Worm (Caenorhabditis elegans) whole organism, L1 larva: Measurements from ENCODE around the gene str-150.

Experiments
- ama-1 ChIP-seq: fragments of 150-350 bp; optimal IDR thresholded peaks from 2 replicates; lab custom pipeline; 2014
- efl-1 ChIP-seq, 4 experiments: fragments of 150-350 bp; optimal IDR thresholded peaks in 3 of 4; peaks in 1 of 4; 1 replicate in 1 of 4; 2 replicates in 3 of 4; lab custom pipeline; 2014; ENCODE audit warnings: missing biosample characterization in 2 of 4, missing genetic modification characterization in 2 of 4, missing genetic modification reagents in 2 of 4
- mef-2 ChIP-seq: fragments of 150-350 bp; optimal IDR thresholded peaks from 2 replicates; lab custom pipeline; 2014; ENCODE audit warnings: missing biosample characterization, missing genetic modification characterization
- nhr-77 ChIP-seq: fragments of 150-350 bp; optimal IDR thresholded peaks from 2 replicates; lab custom pipeline; 2014; ENCODE audit warnings: missing biosample characterization, missing genetic modification characterization
- pax-3 ChIP-seq: fragments of 200-800 bp; sonication (Bioruptor generic); optimal IDR thresholded peaks from 2 replicates; lab custom pipeline; 2018; ENCODE audit warnings: mild to moderate bottlenecking, missing genetic modification characterization, moderate library complexity, missing compliant biosample characterization
- pqm-1 ChIP-seq: sonication (generic microtip); optimal IDR thresholded peaks from 3 replicates; lab custom pipeline; 2017; ENCODE audit warnings: missing biosample characterization, missing genetic modification characterization
- snpc-4 ChIP-seq: fragments of 150-350 bp; optimal IDR thresholded peaks from 2 replicates; lab custom pipeline; 2014; ENCODE audit warnings: missing biosample characterization, missing genetic modification characterization

- TF ChIP-seq pqm-1 (no peak), mef-2 (tag; lab: Kevin White, UChicago) (no peak), nhr-77 (tag; lab: Kevin White, UChicago) (no peak), snpc-4 (tag; lab: Kevin White, UChicago) (no peak), ama-1 (no peak), pax-3 (tag; lab: Kevin White, UChicago) (no peak), efl-1 (optimal IDR thresholded peaks at IDR 0.05; lab: Kevin White, UChicago) (no peak), efl-1 (GFP tag; optimal IDR thresholded peaks at IDR 0.05 in 1 of 2; lab: Kevin White, UChicago) (no peak)
These were observed 27.0 kb downstream of the str-150 start for ce11 chrV:16610094-16610493.
